Worm (Caenorhabditis elegans) whole organism, L2 larva: ENCODE results near the gene chdh-1.

Experiments
- aly-2 ChIP-seq: fragments of 150-350 bp; optimal IDR thresholded peaks from 2 replicates; lab custom pipeline; 2014; ENCODE audit warnings: missing biosample characterization, missing genetic modification characterization
- ama-1 ChIP-seq: fragments of 150-350 bp; optimal IDR thresholded peaks from 2 replicates; lab custom pipeline; 2018; ENCODE audit warnings: inconsistent platforms
- ceh-82 ChIP-seq: fragments of 150-350 bp; optimal IDR thresholded peaks from 2 replicates; lab custom pipeline; 2014; ENCODE audit warnings: missing biosample characterization, missing genetic modification characterization
- crh-2 ChIP-seq: sonication (generic microtip); optimal IDR thresholded peaks from 2 replicates; lab custom pipeline; 2017; ENCODE audit warnings: missing biosample characterization, missing genetic modification characterization
- fos-1 ChIP-seq: fragments of 150-350 bp; optimal IDR thresholded peaks from 2 replicates; lab custom pipeline; 2014; ENCODE audit warnings: missing biosample characterization, missing genetic modification characterization
- lsy-2 ChIP-seq, 2 experiments: fragments of 150-350 bp in 1 of 2; sonication (generic microtip) in 1 of 2; optimal IDR thresholded peaks; 2 replicates each; lab custom pipeline; 2014 to 2017; ENCODE audit warnings: missing biosample characterization in 2 of 2, missing genetic modification characterization in 2 of 2
- nhr-12 ChIP-seq: fragments of 150-350 bp; optimal IDR thresholded peaks from 2 replicates; lab custom pipeline; 2014; ENCODE audit warnings: missing biosample characterization, missing genetic modification characterization
- nhr-237 ChIP-seq: fragments of 150-350 bp; optimal IDR thresholded peaks from 2 replicates; lab custom pipeline; 2014; ENCODE audit warnings: missing biosample characterization, missing genetic modification characterization
- sem-4 ChIP-seq: fragments of 150-350 bp; optimal IDR thresholded peaks from 2 replicates; lab custom pipeline; 2014; ENCODE audit warnings: missing biosample characterization, missing genetic modification reagents, missing genetic modification characterization
- snpc-4 ChIP-seq: fragments of 150-350 bp; optimal IDR thresholded peaks from 2 replicates; lab custom pipeline; 2014; ENCODE audit warnings: missing biosample characterization, missing genetic modification characterization
- unc-62 ChIP-seq: fragments of 150-350 bp; optimal IDR thresholded peaks from 2 replicates; lab custom pipeline; 2014; ENCODE audit warnings: missing biosample characterization, missing genetic modification reagents, missing genetic modification characterization
- ztf-4 ChIP-seq: fragments of 150-350 bp; optimal IDR thresholded peaks from 2 replicates; lab custom pipeline; 2014; ENCODE audit warnings: missing biosample characterization, missing genetic modification characterization

DNA sequence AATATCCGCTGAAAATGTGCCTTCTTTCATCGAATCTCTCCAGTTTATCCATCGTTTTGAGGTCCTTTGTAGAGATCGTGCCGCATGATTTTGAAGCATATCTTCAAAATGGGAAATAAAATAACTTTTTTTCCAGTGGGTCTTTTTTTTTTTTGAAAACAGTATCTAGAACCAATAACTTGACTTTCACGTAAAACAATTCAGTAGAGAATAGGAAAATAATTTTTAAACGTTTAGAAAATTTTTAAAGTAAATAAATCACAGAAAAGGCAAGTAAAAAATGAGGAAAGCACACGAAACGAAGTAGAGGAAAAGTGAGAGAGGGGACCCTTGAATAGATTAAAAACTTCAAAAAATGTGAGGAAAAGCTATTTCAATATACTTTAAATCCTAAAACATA lies at the start of gene chdh-1:
- TF ChIP-seq ama-1 (lab: Kevin White, UChicago), result no peak
- no peak for TF ChIP-seq sem-4
- no peak for TF ChIP-seq ceh-82 (tag; lab: Kevin White, UChicago)
- TF ChIP-seq nhr-237 (tag; lab: Kevin White, UChicago), result no peak
- no peak for TF ChIP-seq snpc-4
- no peak for TF ChIP-seq unc-62
- TF ChIP-seq ztf-4 (tag; lab: Kevin White, UChicago), result no peak
- TF ChIP-seq lsy-2 (tag; optimal IDR thresholded peaks at IDR 0.05; lab: Kevin White, UChicago), result no peak
- TF ChIP-seq aly-2 (tag; lab: Kevin White, UChicago), result no peak
- no peak for TF ChIP-seq crh-2 (tag; lab: Kevin White, UChicago)
- TF ChIP-seq nhr-12 (tag; lab: Kevin White, UChicago), result no peak
- no peak for TF ChIP-seq fos-1
